Worm (Caenorhabditis elegans) whole organism, mixed stage, embryonic: ENCODE results near the gene tnc-2.

Experiments used
- blmp-1 ChIP-seq: fragments of 150-350 bp; optimal IDR thresholded peaks from 2 replicates; lab custom pipeline; 2014; ENCODE audit warnings: missing biosample characterization, missing genetic modification characterization
- ceh-39 ChIP-seq: fragments of 150-350 bp; optimal IDR thresholded peaks from 2 replicates; lab custom pipeline; 2014; ENCODE audit warnings: missing biosample characterization, missing genetic modification characterization
- ceh-43 ChIP-seq: fragments of 200-800 bp; sonication (Bioruptor generic); optimal IDR thresholded peaks from 2 replicates; lab custom pipeline; 2018; ENCODE audit warnings: mild to moderate bottlenecking, missing genetic modification characterization, moderate library complexity, missing compliant biosample characterization
- ceh-83 ChIP-seq: fragments of 200-800 bp; sonication (Bioruptor generic); optimal IDR thresholded peaks from 2 replicates; lab custom pipeline; 2018; ENCODE audit warnings: mild to moderate bottlenecking, missing genetic modification characterization, missing compliant biosample characterization
- ces-1 ChIP-seq: fragments of 150-350 bp; optimal IDR thresholded peaks from 2 replicates; lab custom pipeline; 2014; ENCODE audit warnings: missing biosample characterization, missing genetic modification reagents, missing genetic modification characterization
- cnd-1 ChIP-seq: fragments of 200-800 bp; sonication (Bioruptor generic); optimal IDR thresholded peaks from 2 replicates; lab custom pipeline; 2018; ENCODE audit warnings: mild to moderate bottlenecking, missing genetic modification characterization, missing compliant biosample characterization
- drap-1 ChIP-seq: fragments of 200-800 bp; sonication (Bioruptor generic); optimal IDR thresholded peaks from 3 replicates; lab custom pipeline; 2018; ENCODE audit warnings: mild to moderate bottlenecking, missing genetic modification characterization, missing compliant biosample characterization
- elt-1 ChIP-seq: sonication (generic microtip); optimal IDR thresholded peaks from 2 replicates; lab custom pipeline; 2017; ENCODE audit warnings: missing genetic modification characterization, mild to moderate bottlenecking, missing compliant biosample characterization, antibody characterized with exemption, moderate library complexity, borderline replicate concordance; ENCODE audit not compliant: insufficient read depth
- elt-3 ChIP-seq: fragments of 150-350 bp; optimal IDR thresholded peaks from 2 replicates; lab custom pipeline; 2014; ENCODE audit warnings: missing biosample characterization, missing genetic modification characterization
- flh-1 ChIP-seq: fragments of 200-800 bp; sonication (Bioruptor generic); optimal IDR thresholded peaks from 2 replicates; lab custom pipeline; 2018; ENCODE audit warnings: mild to moderate bottlenecking, missing genetic modification characterization, moderate library complexity, missing compliant biosample characterization
- ham-2 ChIP-seq: fragments of 200-800 bp; sonication (Bioruptor generic); optimal IDR thresholded peaks from 2 replicates; lab custom pipeline; 2018; ENCODE audit warnings: mild to moderate bottlenecking, missing genetic modification characterization, missing compliant biosample characterization
- hlh-1 ChIP-seq: fragments of 150-350 bp; optimal IDR thresholded peaks from 2 replicates; lab custom pipeline; 2014; ENCODE audit warnings: missing biosample characterization, missing genetic modification reagents, missing genetic modification characterization
- lin-13 ChIP-seq: fragments of 150-350 bp; optimal IDR thresholded peaks from 2 replicates; lab custom pipeline; 2014; ENCODE audit warnings: missing biosample characterization, missing genetic modification characterization
- lsy-2 ChIP-seq: fragments of 150-350 bp; optimal IDR thresholded peaks from 2 replicates; lab custom pipeline; 2014; ENCODE audit warnings: missing biosample characterization, missing genetic modification characterization
- mep-1 ChIP-seq: fragments of 150-350 bp; optimal IDR thresholded peaks from 2 replicates; lab custom pipeline; 2017; ENCODE audit warnings: missing biosample characterization, missing genetic modification reagents, missing genetic modification characterization, inconsistent platforms
- mls-2 ChIP-seq: sonication (generic microtip); optimal IDR thresholded peaks from 2 replicates; lab custom pipeline; 2016; ENCODE audit warnings: mild to moderate bottlenecking, missing genetic modification characterization, moderate library complexity, missing compliant biosample characterization
- nhr-12 ChIP-seq: fragments of 150-350 bp; optimal IDR thresholded peaks from 2 replicates; lab custom pipeline; 2014; ENCODE audit warnings: missing biosample characterization, missing genetic modification characterization
- nhr-2 ChIP-seq: fragments of 150-350 bp; optimal IDR thresholded peaks from 2 replicates; lab custom pipeline; 2014; ENCODE audit warnings: missing biosample characterization, missing genetic modification characterization
- nhr-237 ChIP-seq: fragments of 150-350 bp; optimal IDR thresholded peaks from 2 replicates; lab custom pipeline; 2014; ENCODE audit warnings: missing biosample characterization, missing genetic modification characterization
- nhr-28 ChIP-seq: fragments of 150-350 bp; optimal IDR thresholded peaks from 2 replicates; lab custom pipeline; 2014; ENCODE audit warnings: missing biosample characterization, missing genetic modification characterization
- nhr-76 ChIP-seq: sonication (generic microtip); optimal IDR thresholded peaks from 2 replicates; lab custom pipeline; 2017; ENCODE audit warnings: missing biosample characterization, missing genetic modification characterization
- pha-4 ChIP-seq: fragments of 150-350 bp; optimal IDR thresholded peaks from 2 replicates; lab custom pipeline; 2018; ENCODE audit warnings: missing biosample characterization, missing genetic modification reagents, missing genetic modification characterization
- sem-2 ChIP-seq: fragments of 200-800 bp; sonication (Bioruptor generic); optimal IDR thresholded peaks from 2 replicates; lab custom pipeline; 2018; ENCODE audit warnings: mild to moderate bottlenecking, missing genetic modification characterization, missing compliant biosample characterization
- snpc-4 ChIP-seq: fragments of 150-350 bp; optimal IDR thresholded peaks from 2 replicates; lab custom pipeline; 2014; ENCODE audit warnings: missing biosample characterization, missing genetic modification characterization
- sptf-1 ChIP-seq: sonication (generic microtip); optimal IDR thresholded peaks from 2 replicates; lab custom pipeline; 2017; ENCODE audit warnings: mild to moderate bottlenecking, missing genetic modification characterization, moderate library complexity, missing compliant biosample characterization
- tbx-8 ChIP-seq: fragments of 200-800 bp; sonication (Bioruptor generic); optimal IDR thresholded peaks from 2 replicates; lab custom pipeline; 2018; ENCODE audit warnings: mild to moderate bottlenecking, missing genetic modification characterization, moderate library complexity, missing compliant biosample characterization
- unc-120 ChIP-seq: sonication (generic microtip); optimal IDR thresholded peaks from 2 replicates; lab custom pipeline; 2017; ENCODE audit warnings: missing genetic modification characterization, missing compliant biosample characterization; ENCODE audit not compliant: poor library complexity, severe bottlenecking
- unc-39 ChIP-seq: fragments of 150-350 bp; optimal IDR thresholded peaks from 2 replicates; lab custom pipeline; 2014; ENCODE audit warnings: missing biosample characterization, missing genetic modification characterization
- zip-8 ChIP-seq: fragments of 150-350 bp; optimal IDR thresholded peaks from 2 replicates; lab custom pipeline; 2014; ENCODE audit warnings: missing biosample characterization, missing genetic modification characterization
- ztf-11 ChIP-seq: fragments of 150-350 bp; optimal IDR thresholded peaks from 2 replicates; lab custom pipeline; 2014; ENCODE audit warnings: missing biosample characterization, missing genetic modification characterization

tnc-2 gene

DNA sequence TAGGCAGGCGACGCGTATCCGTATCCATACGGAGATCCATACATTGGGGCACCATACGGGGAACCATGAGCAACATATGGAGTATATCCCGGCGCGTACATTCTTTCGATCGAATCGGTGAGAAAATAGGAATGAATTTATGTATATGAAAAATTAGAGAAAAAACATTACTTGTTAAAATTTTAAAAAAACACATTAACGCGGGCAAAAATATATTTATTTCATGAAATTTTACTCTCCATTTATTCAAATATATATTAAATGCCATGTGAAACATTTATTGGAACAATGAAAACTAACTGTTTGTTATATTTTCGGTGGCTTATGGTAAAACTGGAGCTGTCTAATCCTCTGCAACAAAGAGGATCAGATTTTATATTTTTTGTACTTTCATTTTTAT, 5.1 kb downstream of the tnc-2 start, which contains the start of gene ZK666.2:
ZK666.2 (minus strand) TSS at position 101 of the 400 bp plus-strand sequence.
- TF ChIP-seq cnd-1 (tag; lab: Kevin White, UChicago) = no peak
- TF ChIP-seq ceh-39 = no peak
- no peak for TF ChIP-seq nhr-237
- TF ChIP-seq flh-1 (GFP tag; lab: Kevin White, UChicago) = no peak
- TF ChIP-seq ceh-43 (GFP tag; lab: Kevin White, UChicago) = no peak
- no peak for TF ChIP-seq unc-39 (tag; lab: Kevin White, UChicago)
- TF ChIP-seq mep-1 = no peak
- TF ChIP-seq ceh-83 (GFP tag; lab: Kevin White, UChicago) = no peak
- TF ChIP-seq ham-2 (GFP tag; lab: Kevin White, UChicago) = no peak
- TF ChIP-seq nhr-28 (tag; lab: Kevin White, UChicago) = no peak

- no peak for TF ChIP-seq sem-2 (GFP tag; lab: Kevin White, UChicago)
- TF ChIP-seq elt-3 (tag; lab: Kevin White, UChicago) = no peak
- TF ChIP-seq ceh-39 = no peak
- TF ChIP-seq drap-1 = no peak
- TF ChIP-seq cnd-1 (tag; lab: Kevin White, UChicago) = no peak
- TF ChIP-seq nhr-2 (tag; lab: Kevin White, UChicago) = no peak
- no peak for TF ChIP-seq unc-39 (tag; lab: Kevin White, UChicago)
- TF ChIP-seq ceh-83 (GFP tag; lab: Kevin White, UChicago) = no peak
- no peak for TF ChIP-seq elt-1 (tag; lab: Kevin White, UChicago)
- no peak for TF ChIP-seq mls-2 (tag; lab: Kevin White, UChicago)
- no peak for TF ChIP-seq ztf-11 (tag; lab: Kevin White, UChicago)
- no peak for TF ChIP-seq lsy-2 (tag; lab: Kevin White, UChicago)
- TF ChIP-seq sptf-1 (tag; lab: Kevin White, UChicago) = no peak
These were observed 9.4 kb downstream of the tnc-2 start, which contains the start of gene clec-58 for ce11 chrII:10476039-10476438. TSS of gene clec-58 (minus strand) at chrII:10476139.

DNA sequence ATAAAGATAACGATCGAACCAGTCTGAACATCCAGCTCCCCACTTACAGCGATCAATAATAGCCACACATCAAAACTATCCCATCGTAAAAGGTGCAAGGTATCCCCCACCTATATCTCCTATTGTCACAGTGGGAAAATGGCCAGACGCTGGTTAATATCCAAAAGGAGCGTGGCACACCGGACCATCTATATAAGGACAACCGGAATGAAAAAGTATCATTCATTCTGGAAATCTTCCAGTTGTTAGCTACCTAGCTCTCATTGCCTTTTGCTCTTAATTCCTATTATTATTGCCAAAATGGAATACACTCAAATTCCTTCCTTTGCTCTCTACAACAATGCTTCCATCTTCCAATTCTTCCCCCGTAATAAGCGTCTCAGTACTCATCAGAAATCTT, 10.3 kb downstream of the tnc-2 start, which contains the start of gene ZK666.4:
ZK666.4 (plus strand) TSS at position 301 of the 400 bp plus-strand sequence.
- TF ChIP-seq lsy-2 (tag; lab: Kevin White, UChicago) = no peak
- no peak for TF ChIP-seq snpc-4 (tag; lab: Kevin White, UChicago)
- TF ChIP-seq unc-39 (tag; lab: Kevin White, UChicago) = no peak
- no peak for TF ChIP-seq lin-13 (tag; lab: Kevin White, UChicago)
- no peak for TF ChIP-seq sptf-1 (tag; lab: Kevin White, UChicago)
- TF ChIP-seq ces-1 (GFP tag; lab: Kevin White, UChicago) = no peak
- no peak for TF ChIP-seq ham-2 (GFP tag; lab: Kevin White, UChicago)
- TF ChIP-seq pha-4 (tag; lab: Kevin White, UChicago) = no peak
- TF ChIP-seq drap-1 = no peak
- no peak for TF ChIP-seq nhr-12 (tag; lab: Kevin White, UChicago)
- TF ChIP-seq hlh-1 (tag; lab: Kevin White, UChicago) = no peak
- no peak for TF ChIP-seq unc-120 (tag; lab: Kevin White, UChicago)
- no peak for TF ChIP-seq ceh-39
- no peak for TF ChIP-seq flh-1 (GFP tag; lab: Kevin White, UChicago)
- no peak for TF ChIP-seq tbx-8 (GFP tag; lab: Kevin White, UChicago)
- no peak for TF ChIP-seq mep-1
- no peak for TF ChIP-seq cnd-1 (tag; lab: Kevin White, UChicago)
- TF ChIP-seq blmp-1 (tag; lab: Kevin White, UChicago) = no peak
- TF ChIP-seq mls-2 (tag; lab: Kevin White, UChicago) = no peak
- TF ChIP-seq nhr-28 (tag; lab: Kevin White, UChicago) = no peak

- TF ChIP-seq lsy-2 (tag; lab: Kevin White, UChicago) = no peak
- no peak for TF ChIP-seq sem-2 (GFP tag; lab: Kevin White, UChicago)
- TF ChIP-seq nhr-76 = no peak
- TF ChIP-seq mep-1 = no peak
- no peak for TF ChIP-seq drap-1
- no peak for TF ChIP-seq hlh-1 (tag; lab: Kevin White, UChicago)
- no peak for TF ChIP-seq blmp-1 (tag; lab: Kevin White, UChicago)
- no peak for TF ChIP-seq unc-120 (tag; lab: Kevin White, UChicago)
- TF ChIP-seq ceh-43 (GFP tag; lab: Kevin White, UChicago) = no peak
- TF ChIP-seq, all 35 proteins: peak for 0
These were observed 12.7 kb downstream of the tnc-2 start, which contains the start of gene clec-59 for ce11 chrII:10479348-10479747. TSS of gene clec-59 (minus strand) at chrII:10479448.

- TF ChIP-seq drap-1 (no peak), zip-8 (tag; lab: Kevin White, UChicago) (no peak), lsy-2 (tag; lab: Kevin White, UChicago) (no peak), sem-2 (GFP tag; lab: Kevin White, UChicago) (no peak), unc-39 (tag; lab: Kevin White, UChicago) (no peak)
These were observed 13.4 kb downstream of the tnc-2 start for ce11 chrII:10480043-10480442.
